Worm (Caenorhabditis elegans) whole organism, early embryonic: ENCODE measurements around the gene R12B2.2.

Source experiments
- aly-1 ChIP-seq: sonication (generic microtip); optimal IDR thresholded peaks from 2 replicates; lab custom pipeline; 2016; ENCODE audit warnings: missing genetic modification characterization, missing compliant biosample characterization
- ama-1 ChIP-seq: fragments of 150-350 bp; optimal IDR thresholded peaks from 2 replicates; lab custom pipeline; 2014
- ceh-13 ChIP-seq: fragments of 200-800 bp; sonication (Bioruptor generic); optimal IDR thresholded peaks from 2 replicates; lab custom pipeline; 2018; ENCODE audit warnings: mild to moderate bottlenecking, missing genetic modification characterization, missing compliant biosample characterization
- flt-1 ChIP-seq: fragments of 200-800 bp; sonication (Bioruptor generic); IDR thresholded peaks from 2 replicates; pipeline ENCODE4 v1.3.6; 2022; ENCODE audit warnings: missing genetic modification characterization, missing compliant biosample characterization
- hmbx-1 ChIP-seq: sonication (generic microtip); optimal IDR thresholded peaks from 2 replicates; lab custom pipeline; 2016; ENCODE audit warnings: mild to moderate bottlenecking, missing genetic modification characterization, missing compliant biosample characterization
- tbx-11 ChIP-seq: fragments of 200-800 bp; sonication (Bioruptor generic); IDR thresholded peaks from 2 replicates; pipeline ENCODE4 v1.3.6; 2022; ENCODE audit warnings: missing genetic modification characterization, missing compliant biosample characterization
- tra-4 ChIP-seq: sonication (generic microtip); optimal IDR thresholded peaks from 2 replicates; lab custom pipeline; 2017; ENCODE audit warnings: missing genetic modification characterization, missing compliant biosample characterization

- TF ChIP-seq tra-4 (tag; lab: Kevin White, UChicago) (no peak), ama-1 (lab: Kevin White, UChicago) (no peak), hmbx-1 (tag; lab: Kevin White, UChicago) (no peak), tbx-11 (GFP tag; lab: Robert Waterston, UW) (no peak), flt-1 (no peak), ceh-13 (GFP tag; lab: Kevin White, UChicago) (no peak), aly-1 (no peak)
Observed at ce11 chrIII:5842920-5843319, 36.1 kb downstream of the R12B2.2 start.
